Worm (Caenorhabditis elegans): Measurements from ENCODE around the gene C18E9.7.

Gene C18E9.7

ce11 chrII:8947391-8947790 is 35.2 kb downstream of the C18E9.7 start, which contains the start of gene cutl-15:
Gene cutl-15 (minus strand): TSS chrII:8947688.
- TF ChIP-seq scrt-1 (GFP tag; IDR thresholded peaks at IDR 0.05) (no peak), sea-1 (GFP tag; conservative IDR thresholded peaks at IDR 0.05) (no peak), hnd-1 (tag; optimal IDR thresholded peaks at IDR 0.05) (no peak), ceh-36 (tag; optimal IDR thresholded peaks at IDR 0.05) (no peak), aly-1 (tag; optimal IDR thresholded peaks at IDR 0.05) (no peak), flt-1 (GFP tag; IDR thresholded peaks at IDR 0.05) (no peak), ets-7 (tag; optimal IDR thresholded peaks at IDR 0.05) (no peak), F13C5.2 (tag; optimal IDR thresholded peaks at IDR 0.05) (no peak)

DNA sequence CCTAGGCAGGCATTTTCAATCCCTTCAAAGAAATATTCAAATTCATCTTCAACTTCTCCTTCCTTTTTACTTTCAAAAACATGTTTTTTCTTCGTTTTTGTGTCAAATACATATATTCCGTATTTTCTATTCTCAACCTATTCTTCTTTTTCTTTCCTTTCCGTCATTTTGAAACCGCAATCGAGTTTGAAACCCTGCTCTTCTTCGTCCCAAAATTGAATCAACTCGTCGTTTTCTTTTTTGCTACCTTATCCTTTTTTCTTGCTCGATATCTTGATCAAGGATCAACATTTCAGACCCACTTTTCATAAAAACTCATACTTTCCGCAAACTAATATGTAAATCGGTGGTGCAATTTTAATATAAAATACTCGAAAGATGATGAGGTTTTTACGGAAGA is 37.4 kb downstream of the C18E9.7 start:
- TF ChIP-seq pes-1 (GFP tag; IDR thresholded peaks at IDR 0.05): no peak

DNA sequence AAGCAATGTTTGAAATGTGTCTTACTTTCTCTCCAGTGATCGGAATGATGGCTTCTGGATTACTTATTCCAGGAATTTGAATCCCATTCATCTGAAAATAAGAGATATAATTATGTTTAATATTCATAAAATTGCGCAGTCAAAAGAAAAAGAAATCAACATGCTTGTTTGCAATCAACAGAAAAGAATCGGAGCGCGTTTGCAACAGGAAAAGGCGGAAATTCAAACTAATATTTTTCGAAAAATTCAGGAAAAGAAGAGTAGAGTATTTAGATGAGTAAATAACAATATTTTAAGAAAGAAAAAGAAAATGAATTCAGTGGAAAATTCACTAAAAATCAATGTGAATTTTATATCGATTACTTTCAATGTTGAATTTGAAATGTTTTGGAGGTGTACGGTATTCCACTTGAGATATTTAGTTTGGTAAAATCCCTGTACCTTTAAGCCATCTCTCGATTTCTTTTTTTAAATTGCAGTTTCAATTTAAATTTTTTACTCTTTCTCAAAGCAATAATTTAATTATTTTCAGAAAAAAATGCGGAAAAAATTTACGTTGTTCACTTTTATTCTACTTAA is 42.1 kb downstream of the C18E9.7 start, which contains the start of the genes set-17 and T21B10.4:
TSS of gene set-17 (minus strand) at position 127 of the 579 bp plus-strand sequence.
TSS of gene T21B10.4 (plus strand) at position 533 of the 579 bp plus-strand sequence.
- TF ChIP-seq pes-1 (GFP tag; IDR thresholded peaks at IDR 0.05): no peak
- no peak for TF ChIP-seq B0310.2 (tag; optimal IDR thresholded peaks at IDR 0.05)
- TF ChIP-seq tra-4 (tag; optimal IDR thresholded peaks at IDR 0.05): no peak
- no peak for TF ChIP-seq sea-1 (GFP tag; conservative IDR thresholded peaks at IDR 0.05)
- TF ChIP-seq ets-7 (tag; optimal IDR thresholded peaks at IDR 0.05): no peak
- no peak for TF ChIP-seq ama-1 (optimal IDR thresholded peaks at IDR 0.05)
- TF ChIP-seq hmbx-1 (tag; optimal IDR thresholded peaks at IDR 0.05): no peak
- no peak for TF ChIP-seq hmg-4 (GFP tag; optimal IDR thresholded peaks at IDR 0.05)

- TF ChIP-seq scrt-1 (GFP tag; IDR thresholded peaks at IDR 0.05) (no peak), tbx-11 (GFP tag; IDR thresholded peaks at IDR 0.05) (no peak)
These were observed 43.5 kb downstream of the C18E9.7 start for ce11 chrII:8938907-8939622.

DNA sequence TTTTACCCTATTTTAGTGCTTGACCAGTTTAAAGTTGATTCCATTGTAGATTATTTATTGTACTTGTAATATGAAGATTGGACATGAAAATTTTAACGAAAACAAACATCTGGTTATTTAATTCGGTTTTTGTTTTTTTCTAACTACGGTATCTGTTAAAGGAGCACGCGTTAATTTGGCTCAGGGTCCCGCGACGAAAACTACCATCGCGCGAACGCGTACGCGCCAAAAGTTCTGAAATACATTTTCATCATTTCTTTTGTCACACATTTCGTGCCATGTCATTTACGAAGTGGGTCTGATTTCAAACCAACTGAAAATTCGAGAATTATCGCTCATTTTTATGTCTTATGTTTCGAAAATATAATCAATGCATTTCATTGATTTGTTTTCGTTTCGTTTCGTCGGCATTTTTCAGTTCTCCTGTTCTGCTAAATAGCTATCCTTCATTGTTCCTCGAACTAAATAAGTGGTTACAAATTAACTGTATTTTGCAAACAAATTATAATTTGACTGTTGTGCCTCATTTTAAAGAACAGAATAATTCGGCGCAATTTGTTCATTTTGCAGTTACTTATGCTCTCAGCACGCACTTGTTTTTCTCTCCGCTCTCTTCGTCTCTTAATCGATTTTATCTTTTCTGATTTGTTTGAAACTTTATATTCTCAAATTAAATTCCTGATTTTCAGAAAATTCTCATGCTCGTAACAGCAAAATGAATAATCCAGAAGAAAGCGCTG is 48.7 kb downstream of the C18E9.7 start, which contains the start of gene T21B10.3:
TSS of gene T21B10.3 (plus strand) at position 690 of the 740 bp plus-strand sequence.
- TF ChIP-seq tra-4 (tag; optimal IDR thresholded peaks at IDR 0.05): no peak
- TF ChIP-seq hnd-1 (tag; optimal IDR thresholded peaks at IDR 0.05): no peak
- TF ChIP-seq F13C5.2 (tag; optimal IDR thresholded peaks at IDR 0.05): no peak
- TF ChIP-seq sea-1 (GFP tag; conservative IDR thresholded peaks at IDR 0.05): no peak
- no peak for TF ChIP-seq ama-1 (optimal IDR thresholded peaks at IDR 0.05)
- TF ChIP-seq tbx-11 (GFP tag; IDR thresholded peaks at IDR 0.05): no peak
- no peak for TF ChIP-seq ets-7 (tag; optimal IDR thresholded peaks at IDR 0.05)
- TF ChIP-seq B0310.2 (tag; optimal IDR thresholded peaks at IDR 0.05): no peak
- TF ChIP-seq ceh-36 (tag; optimal IDR thresholded peaks at IDR 0.05): no peak

DNA sequence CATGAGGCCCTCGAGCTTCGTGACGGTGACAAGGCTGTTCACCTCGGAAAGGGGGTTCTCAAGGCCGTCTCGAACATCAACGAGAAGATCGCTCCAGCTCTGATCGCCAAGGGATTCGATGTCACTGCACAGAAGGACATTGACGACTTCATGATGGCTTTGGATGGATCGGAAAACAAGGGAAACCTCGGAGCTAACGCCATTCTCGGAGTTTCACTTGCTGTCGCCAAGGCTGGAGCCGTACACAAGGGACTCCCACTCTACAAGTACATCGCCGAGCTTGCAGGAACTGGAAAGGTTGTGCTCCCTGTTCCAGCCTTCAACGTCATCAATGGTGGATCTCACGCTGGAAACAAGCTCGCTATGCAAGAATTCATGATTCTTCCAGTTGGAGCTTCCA is 50.2 kb downstream of the C18E9.7 start:
- no peak for TF ChIP-seq ceh-36 (tag; optimal IDR thresholded peaks at IDR 0.05)
- no peak for TF ChIP-seq flt-1 (GFP tag; IDR thresholded peaks at IDR 0.05)
- TF ChIP-seq hnd-1 (tag; optimal IDR thresholded peaks at IDR 0.05): no peak
- no peak for TF ChIP-seq tbx-11 (GFP tag; IDR thresholded peaks at IDR 0.05)
- TF ChIP-seq aly-1 (tag; optimal IDR thresholded peaks at IDR 0.05): no peak
- no peak for TF ChIP-seq ceh-13 (GFP tag; optimal IDR thresholded peaks at IDR 0.05)
- no peak for TF ChIP-seq tbx-37 (GFP tag; conservative IDR thresholded peaks at IDR 0.05)
- TF ChIP-seq hmbx-1 (tag; optimal IDR thresholded peaks at IDR 0.05): no peak
- TF ChIP-seq hmg-4 (GFP tag; optimal IDR thresholded peaks at IDR 0.05): no peak
- no peak for TF ChIP-seq ets-7 (tag; optimal IDR thresholded peaks at IDR 0.05)
- no peak for TF ChIP-seq sea-1 (GFP tag; conservative IDR thresholded peaks at IDR 0.05)
- TF ChIP-seq tra-4 (tag; optimal IDR thresholded peaks at IDR 0.05): no peak
- TF ChIP-seq pes-1 (GFP tag; IDR thresholded peaks at IDR 0.05): no peak

ce11 chrII:8931405-8932149 is 51.0 kb downstream of the C18E9.7 start:
- no peak for TF ChIP-seq flt-1 (GFP tag; IDR thresholded peaks at IDR 0.05)
- TF ChIP-seq tbx-37 (GFP tag; conservative IDR thresholded peaks at IDR 0.05): no peak
- no peak for TF ChIP-seq hnd-1 (tag; optimal IDR thresholded peaks at IDR 0.05)
- TF ChIP-seq ceh-13 (GFP tag; optimal IDR thresholded peaks at IDR 0.05): no peak
- TF ChIP-seq ets-7 (tag; optimal IDR thresholded peaks at IDR 0.05): no peak
- no peak for TF ChIP-seq hmg-4 (GFP tag; optimal IDR thresholded peaks at IDR 0.05)
- TF ChIP-seq ama-1 (optimal IDR thresholded peaks at IDR 0.05): no peak
- no peak for TF ChIP-seq B0310.2 (tag; optimal IDR thresholded peaks at IDR 0.05)
- TF ChIP-seq hmbx-1 (tag; optimal IDR thresholded peaks at IDR 0.05): no peak
- no peak for TF ChIP-seq tra-4 (tag; optimal IDR thresholded peaks at IDR 0.05)
- TF ChIP-seq tbx-11 (GFP tag; IDR thresholded peaks at IDR 0.05): no peak
- TF ChIP-seq aly-1 (tag; optimal IDR thresholded peaks at IDR 0.05): no peak
- no peak for TF ChIP-seq ceh-36 (tag; optimal IDR thresholded peaks at IDR 0.05)
- TF ChIP-seq pes-1 (GFP tag; IDR thresholded peaks at IDR 0.05): no peak

Data from whole organism, early embryonic.